Fruit fly (Drosophila melanogaster) whole organism, embryonic: Measurements from ENCODE around the gene HP1e.

ENCODE experiments used
- Bdp1 ChIP-seq: fragments of 200-800 bp; sonication (Bioruptor generic); optimal IDR thresholded peaks from 3 replicates; lab custom pipeline; 2016; ENCODE audit warnings: missing biosample characterization, missing genetic modification characterization
- CG10431 ChIP-seq: fragments of 200-800 bp; sonication (Bioruptor generic); optimal IDR thresholded peaks from 3 replicates; lab custom pipeline; 2018; ENCODE audit warnings: missing biosample characterization, mild to moderate bottlenecking, missing genetic modification characterization
- CG11560 ChIP-seq: fragments of 200-800 bp; sonication (Bioruptor generic); IDR thresholded peaks from 3 replicates; pipeline ENCODE4 v1.3.6; 2022; ENCODE audit warnings: missing biosample characterization, missing genetic modification characterization
- CG12104 ChIP-seq: fragments of 200-800 bp; sonication (Bioruptor generic); optimal IDR thresholded peaks from 3 replicates; lab custom pipeline; 2016; ENCODE audit warnings: missing biosample characterization, missing genetic modification characterization
- CG13287 ChIP-seq: fragments of 200-800 bp; sonication (Bioruptor generic); IDR thresholded peaks from 2 replicates; pipeline ENCODE4 v1.3.6; 2022; ENCODE audit warnings: missing biosample characterization, missing genetic modification characterization; ENCODE audit not compliant: partially characterized antibody
- CG13624 ChIP-seq: fragments of 200-800 bp; sonication (Bioruptor generic); optimal IDR thresholded peaks from 2 replicates; lab custom pipeline; 2016; ENCODE audit warnings: missing biosample characterization, missing genetic modification characterization
- CG17612 ChIP-seq: fragments of 200-800 bp; sonication (Bioruptor generic); IDR thresholded peaks from 2 replicates; pipeline ENCODE4 v1.3.6; 2022; ENCODE audit warnings: missing biosample characterization, missing genetic modification characterization
- CG2120 ChIP-seq: fragments of 200-800 bp; sonication (Bioruptor generic); optimal IDR thresholded peaks from 3 replicates; lab custom pipeline; 2016; ENCODE audit warnings: missing biosample characterization, missing genetic modification characterization
- CG2875 ChIP-seq: fragments of 200-800 bp; sonication (Bioruptor generic); optimal IDR thresholded peaks from 2 replicates; lab custom pipeline; 2017; ENCODE audit warnings: missing biosample characterization, mild to moderate bottlenecking, missing genetic modification characterization, missing genetic modification reagents
- CG30020 ChIP-seq: fragments of 200-800 bp; optimal IDR thresholded peaks from 2 replicates; lab custom pipeline; 2019; ENCODE audit warnings: missing biosample characterization, mild to moderate bottlenecking, missing genetic modification characterization, moderate library complexity
- CG31365 ChIP-seq: fragments of 200-800 bp; sonication (Bioruptor generic); optimal IDR thresholded peaks from 2 replicates; lab custom pipeline; 2018; ENCODE audit warnings: missing biosample characterization, mild to moderate bottlenecking, missing genetic modification characterization
- CG4424 ChIP-seq: fragments of 200-800 bp; sonication (Bioruptor generic); optimal IDR thresholded peaks from 3 replicates; lab custom pipeline; 2016; ENCODE audit warnings: missing biosample characterization, missing genetic modification characterization
- CG4820 ChIP-seq: fragments of 200-800 bp; sonication (Bioruptor generic); optimal IDR thresholded peaks from 3 replicates; lab custom pipeline; 2016; ENCODE audit warnings: missing biosample characterization, missing genetic modification characterization
- CG6175 ChIP-seq: fragments of 200-800 bp; sonication (Bioruptor generic); IDR thresholded peaks from 3 replicates; pipeline ENCODE4 v1.3.6; 2022; ENCODE audit warnings: missing biosample characterization, missing genetic modification characterization
- CG6683 ChIP-seq: fragments of 200-800 bp; sonication (Bioruptor generic); optimal IDR thresholded peaks from 2 replicates; lab custom pipeline; 2017; ENCODE audit warnings: missing biosample characterization, mild to moderate bottlenecking, missing genetic modification characterization, missing genetic modification reagents
- CG7357 ChIP-seq: fragments of 200-800 bp; sonication (Bioruptor generic); IDR thresholded peaks from 3 replicates; pipeline ENCODE4 v1.3.6; 2022; ENCODE audit warnings: missing biosample characterization, missing genetic modification characterization
- CG7745 ChIP-seq: fragments of 200-800 bp; sonication (Bioruptor generic); optimal IDR thresholded peaks from 2 replicates; lab custom pipeline; 2018; ENCODE audit warnings: missing biosample characterization, mild to moderate bottlenecking, missing genetic modification characterization, moderate library complexity
- CG7786 ChIP-seq: fragments of 200-800 bp; sonication (Bioruptor generic); optimal IDR thresholded peaks from 2 replicates; lab custom pipeline; 2016; ENCODE audit warnings: missing biosample characterization, missing genetic modification characterization
- CG9609 ChIP-seq: fragments of 200-800 bp; sonication (Bioruptor generic); optimal IDR thresholded peaks from 3 replicates; lab custom pipeline; 2016; ENCODE audit warnings: missing biosample characterization, missing genetic modification characterization
- CG9727 ChIP-seq: fragments of 200-800 bp; sonication (Bioruptor generic); optimal IDR thresholded peaks from 3 replicates; lab custom pipeline; 2017; ENCODE audit warnings: missing biosample characterization, mild to moderate bottlenecking, missing genetic modification characterization
- CG9817 ChIP-seq: fragments of 200-800 bp; sonication (Bioruptor generic); optimal IDR thresholded peaks from 2 replicates; lab custom pipeline; 2018; ENCODE audit warnings: missing biosample characterization, mild to moderate bottlenecking, missing genetic modification characterization, moderate library complexity
- Deaf1 ChIP-seq: fragments of 200-800 bp; optimal IDR thresholded peaks from 3 replicates; lab custom pipeline; 2019; ENCODE audit warnings: missing biosample characterization, mild to moderate bottlenecking, missing genetic modification characterization, moderate library complexity
- Dll ChIP-seq: fragments of 200-800 bp; sonication (Bioruptor generic); IDR thresholded peaks from 4 replicates; pipeline ENCODE4 v1.3.6; 2022; ENCODE audit warnings: missing biosample characterization, missing genetic modification characterization; ENCODE audit not compliant: partially characterized antibody
- Hr51 ChIP-seq, 2 experiments: fragments of 200-800 bp; sonication (Bioruptor generic); optimal IDR thresholded peaks; 2 replicates in 1 of 2; 3 replicates in 1 of 2; lab custom pipeline; 2016 to 2018; ENCODE audit warnings: missing biosample characterization in 2 of 2, missing genetic modification characterization in 2 of 2, mild to moderate bottlenecking in 1 of 2, moderate library complexity in 1 of 2
- NC2β ChIP-seq: fragments of 200-800 bp; sonication (Bioruptor generic); optimal IDR thresholded peaks from 2 replicates; lab custom pipeline; 2016; ENCODE audit warnings: missing biosample characterization, missing genetic modification characterization
- NFAT ChIP-seq: fragments of 200-800 bp; sonication (Bioruptor generic); IDR thresholded peaks from 2 replicates; pipeline ENCODE4 v1.3.6; 2022; ENCODE audit warnings: missing biosample characterization, missing genetic modification characterization
- Poxn ChIP-seq: fragments of 200-800 bp; sonication (Bioruptor generic); IDR thresholded peaks from 2 replicates; pipeline ENCODE4 v1.3.6; 2022; ENCODE audit warnings: missing biosample characterization, missing genetic modification characterization
- Taf1 ChIP-seq: fragments of 200-800 bp; sonication (Bioruptor generic); IDR thresholded peaks from 2 replicates; pipeline ENCODE4 v1.3.6; 2022; ENCODE audit warnings: missing biosample characterization, missing genetic modification characterization
- ase ChIP-seq: fragments of 200-800 bp; sonication (Bioruptor generic); IDR thresholded peaks from 3 replicates; pipeline ENCODE4 v1.3.6; 2022; ENCODE audit warnings: missing biosample characterization, missing genetic modification characterization
- crc ChIP-seq: fragments of 200-800 bp; sonication (Bioruptor generic); optimal IDR thresholded peaks from 2 replicates; lab custom pipeline; 2016; ENCODE audit warnings: missing biosample characterization, missing genetic modification characterization
- dpn ChIP-seq, 2 experiments: fragments of 200-800 bp; sonication (Bioruptor generic); optimal IDR thresholded peaks; 3 replicates each; lab custom pipeline; 2016; ENCODE audit warnings: missing biosample characterization in 2 of 2, missing genetic modification characterization in 2 of 2
- eve ChIP-seq, 2 experiments: fragments of >200 bp; optimal IDR thresholded peaks; 2 replicates each; lab custom pipeline; 2017; ENCODE audit warnings: missing biosample characterization in 2 of 2, missing genetic modification characterization in 2 of 2
- gcm ChIP-seq: fragments of 200-800 bp; sonication (Bioruptor generic); optimal IDR thresholded peaks from 2 replicates; lab custom pipeline; 2019; ENCODE audit warnings: missing biosample characterization, mild to moderate bottlenecking, missing genetic modification characterization, moderate library complexity
- gem ChIP-seq: fragments of 200-800 bp; sonication (Bioruptor generic); optimal IDR thresholded peaks from 2 replicates; lab custom pipeline; 2019; ENCODE audit warnings: missing biosample characterization, mild to moderate bottlenecking, missing genetic modification characterization, moderate library complexity
- hth ChIP-seq: fragments of >200 bp; optimal IDR thresholded peaks from 2 replicates; lab custom pipeline; 2017; ENCODE audit warnings: inconsistent platforms
- mam ChIP-seq: fragments of 200-800 bp; sonication (Bioruptor generic); optimal IDR thresholded peaks from 3 replicates; lab custom pipeline; 2016; ENCODE audit warnings: missing biosample characterization, missing genetic modification characterization
- mirr ChIP-seq: fragments of 200-800 bp; sonication (Bioruptor generic); optimal IDR thresholded peaks from 3 replicates; lab custom pipeline; 2018; ENCODE audit warnings: missing biosample characterization, mild to moderate bottlenecking, missing genetic modification characterization
- mld ChIP-seq: fragments of 200-800 bp; sonication (Bioruptor generic); IDR thresholded peaks from 3 replicates; pipeline ENCODE4 v1.3.6; 2022; ENCODE audit warnings: missing biosample characterization, missing genetic modification characterization; ENCODE audit not compliant: partially characterized antibody
- nom ChIP-seq: fragments of 200-800 bp; sonication (Bioruptor generic); optimal IDR thresholded peaks from 2 replicates; lab custom pipeline; 2017; ENCODE audit warnings: missing biosample characterization, missing genetic modification characterization, mild to moderate bottlenecking, moderate library complexity, missing genetic modification reagents
- org-1 ChIP-seq: fragments of 200-800 bp; sonication (Bioruptor generic); optimal IDR thresholded peaks from 2 replicates; lab custom pipeline; 2017; ENCODE audit warnings: missing biosample characterization, missing genetic modification characterization
- pan ChIP-seq, 4 experiments: fragments of >200 bp in 3 of 4; fragments of 200-800 bp in 1 of 4; sonication (Bioruptor generic) in 1 of 4; optimal IDR thresholded peaks in 3 of 4; IDR thresholded peaks in 1 of 4; 2 replicates each; pipeline versions ENCODE4 v1.3.6 to Lab custom; 2017 to 2022; ENCODE audit warnings: missing biosample characterization in 2 of 4, missing genetic modification characterization in 2 of 4, mixed read lengths in 1 of 4
- sisA ChIP-seq: fragments of 200-800 bp; sonication (Bioruptor generic); IDR thresholded peaks from 2 replicates; pipeline ENCODE4 v1.3.6; 2022; ENCODE audit warnings: missing biosample characterization, missing genetic modification characterization
- tin ChIP-seq: fragments of 200-800 bp; sonication (Bioruptor generic); optimal IDR thresholded peaks from 3 replicates; lab custom pipeline; 2016; ENCODE audit warnings: missing biosample characterization, missing genetic modification characterization
- twi ChIP-seq: fragments of 200-800 bp; optimal IDR thresholded peaks from 2 replicates; lab custom pipeline; 2019; ENCODE audit warnings: missing biosample characterization, mild to moderate bottlenecking, missing genetic modification characterization, moderate library complexity
- yki ChIP-seq: fragments of >200 bp; optimal IDR thresholded peaks from 3 replicates; lab custom pipeline; 2018

Gene HP1e

dm6 chr3R:9340425-9341188 is 19.0 kb downstream of the HP1e start (continued):
- peak; percentile 89 for TF ChIP-seq CG4424 (GFP tag; lab: Kevin White, UChicago)
- peak; percentile 83 for TF ChIP-seq twi (tag; lab: Kevin White, UChicago)
- peak; percentile 96 for TF ChIP-seq CG9727 (GFP tag; lab: Kevin White, UChicago)
- peak; percentile 75 for TF ChIP-seq CG13624 (GFP tag; lab: Kevin White, UChicago)
- TF ChIP-seq Taf1 (GFP tag; lab: Robert Waterston, UW) = peak; percentile 66
- no peak for TF ChIP-seq CG7745 (tag; lab: Kevin White, UChicago)
- TF ChIP-seq CG6175 = peak; percentile 62; the same call in 1 of the 3 replicates
- peak in 1 of 2 experiments; percentile 24 for TF ChIP-seq pan (optimal IDR thresholded peaks at IDR 0.05; lab: Kevin White, UChicago)
- peak in 1 of 2 experiments; percentile 87 for TF ChIP-seq pan (GFP tag; optimal IDR thresholded peaks at IDR 0.05 in 1 of 2, IDR thresholded peaks at IDR 0.05 in 1 of 2)
- peak; percentile 84 for TF ChIP-seq CG9817 (tag; lab: Kevin White, UChicago)
- peak; percentile 49 for TF ChIP-seq nom (GFP tag; lab: Kevin White, UChicago)
- TF ChIP-seq CG2120 (GFP tag; lab: Kevin White, UChicago) = peak; percentile 87
- TF ChIP-seq Poxn (GFP tag; lab: Robert Waterston, UW) = no peak
- no peak for TF ChIP-seq crc (GFP tag; lab: Kevin White, UChicago)
- TF ChIP-seq ase (GFP tag; lab: Robert Waterston, UW) = peak; percentile 64; the same call in 2 of the 3 replicates
- TF ChIP-seq CG6683 (GFP tag; lab: Kevin White, UChicago) = peak; percentile 79
- peak; percentile 74 to 91 for TF ChIP-seq dpn (GFP tag; optimal IDR thresholded peaks at IDR 0.05; lab: Kevin White, UChicago)
- peak; percentile 90 for TF ChIP-seq org-1 (GFP tag; lab: Kevin White, UChicago)
- TF ChIP-seq CG4820 (GFP tag; lab: Kevin White, UChicago) = peak; percentile 82
- no peak for TF ChIP-seq hth (lab: Kevin White, UChicago)
- TF ChIP-seq Dll (GFP tag; lab: Robert Waterston, UW) = no peak
- peak; percentile 95 for TF ChIP-seq gem (tag; lab: Kevin White, UChicago)
- TF ChIP-seq Bdp1 = peak; percentile 53
- TF ChIP-seq eve (GFP tag; optimal IDR thresholded peaks at IDR 0.05; lab: Kevin White, UChicago) = peak in 1 of 2 experiments; percentile 93
- TF ChIP-seq CG13287 (GFP tag; lab: Robert Waterston, UW) = no peak
- TF ChIP-seq, all 482 proteins: peak for 378

- peak; percentile 40; the same call in 1 of the 3 replicates for TF ChIP-seq mld (GFP tag; lab: Robert Waterston, UW)
- no peak for TF ChIP-seq yki
- TF ChIP-seq CG17612 (GFP tag; lab: Robert Waterston, UW) = peak; percentile 29; the same call in 1 of the 2 replicates
- peak; percentile 63 for TF ChIP-seq CG30020 (tag; lab: Kevin White, UChicago)
- no peak for TF ChIP-seq NC2β (GFP tag; lab: Kevin White, UChicago)
- TF ChIP-seq CG31365 = peak; percentile 43
- TF ChIP-seq CG7786 (GFP tag; lab: Kevin White, UChicago) = peak; percentile 22
- peak; percentile 68 for TF ChIP-seq Deaf1 (tag; lab: Kevin White, UChicago)
- TF ChIP-seq tin (GFP tag; lab: Kevin White, UChicago) = peak; percentile 71
- peak; percentile 80 for TF ChIP-seq NFAT (GFP tag; lab: Robert Waterston, UW)
- peak; percentile 11 for TF ChIP-seq CG9609 (GFP tag; lab: Kevin White, UChicago)
- TF ChIP-seq mam (GFP tag; lab: Kevin White, UChicago) = peak; percentile 70
- TF ChIP-seq mirr (GFP tag; lab: Kevin White, UChicago) = peak; percentile 88
- TF ChIP-seq CG10431 = peak; percentile 48
- TF ChIP-seq CG7357 (GFP tag; lab: Robert Waterston, UW) = peak; percentile 43; the same call in 1 of the 3 replicates
- TF ChIP-seq gcm (GFP tag; lab: Kevin White, UChicago) = peak; percentile 81
- TF ChIP-seq CG2120 (GFP tag; lab: Kevin White, UChicago) = peak; percentile 88
- peak; percentile 42; the same call in 1 of the 2 replicates for TF ChIP-seq sisA (GFP tag; lab: Robert Waterston, UW)
- no peak for TF ChIP-seq CG13624 (GFP tag; lab: Kevin White, UChicago)
- peak; percentile 60 to 86 for TF ChIP-seq Hr51 (GFP tag; optimal IDR thresholded peaks at IDR 0.05; lab: Kevin White, UChicago)
- peak; percentile 75 for TF ChIP-seq CG12104
- TF ChIP-seq CG11560 (tag; lab: Robert Waterston, UW) = no peak
- TF ChIP-seq CG2875 (GFP tag; lab: Kevin White, UChicago) = peak; percentile 25
Observed at dm6 chr3R:9341189-9342012, 19.8 kb downstream of the HP1e start.
